Fruit fly (Drosophila melanogaster): ENCODE measurements around the gene CG8132.

The CG8132 gene

dm6 chr3R:9411928-9412640, 10.8 kb downstream of the CG8132 start, which contains the start of the genes Task7 and alpha-Man-IIa:
Gene Task7 (minus strand): TSS chr3R:9412293.
Gene alpha-Man-IIa (plus strand): TSS chr3R:9412548.
- no peak for TF ChIP-seq vri (GFP tag; optimal IDR thresholded peaks at IDR 0.05)
- TF ChIP-seq CG6854 (GFP tag; optimal IDR thresholded peaks at IDR 0.05), result no peak
- TF ChIP-seq fkh (GFP tag; optimal IDR thresholded peaks at IDR 0.05), result peak; percentile 68
- TF ChIP-seq Eip93F (GFP tag; optimal IDR thresholded peaks at IDR 0.05), result peak; percentile 12
- TF ChIP-seq CG4318 (GFP tag; optimal IDR thresholded peaks at IDR 0.05), result no peak

dm6 chr3R:9416951-9417350, 15.7 kb downstream of the CG8132 start:
- no peak for TF ChIP-seq CG11762 (GFP tag; optimal IDR thresholded peaks at IDR 0.05; ENCODE audit: insufficient read depth)
- TF ChIP-seq lz (GFP tag; optimal IDR thresholded peaks at IDR 0.05), result no peak
- TF ChIP-seq CG8632 (GFP tag; optimal IDR thresholded peaks at IDR 0.05), result no peak
- no peak for TF ChIP-seq CG34406 (GFP tag; optimal IDR thresholded peaks at IDR 0.05)
- TF ChIP-seq cyc (GFP tag; optimal IDR thresholded peaks at IDR 0.05), result no peak
- TF ChIP-seq Hr4 (GFP tag; optimal IDR thresholded peaks at IDR 0.05), result no peak
- no peak for TF ChIP-seq fd85E (GFP tag; optimal IDR thresholded peaks at IDR 0.05)
- TF ChIP-seq CG4318 (GFP tag; optimal IDR thresholded peaks at IDR 0.05), result no peak

- no peak for TF ChIP-seq CG11294 (GFP tag; IDR thresholded peaks at IDR 0.05)
- TF ChIP-seq vri (GFP tag; optimal IDR thresholded peaks at IDR 0.05), result peak; percentile 12
- TF ChIP-seq CG9139 (GFP tag; optimal IDR thresholded peaks at IDR 0.05), result peak; percentile 16
- no peak for TF ChIP-seq Smox (GFP tag; optimal IDR thresholded peaks at IDR 0.05)
- peak; percentile 80 for TF ChIP-seq Eip78C (GFP tag)
- no peak for TF ChIP-seq lz (GFP tag; optimal IDR thresholded peaks at IDR 0.05)
- peak; percentile 57 for TF ChIP-seq Blimp-1 (GFP tag; optimal IDR thresholded peaks at IDR 0.05)
- no peak for TF ChIP-seq dac (GFP tag; optimal IDR thresholded peaks at IDR 0.05)
- no peak for TF ChIP-seq CG10631 (GFP tag; optimal IDR thresholded peaks at IDR 0.05)
- TF ChIP-seq Ets21C (GFP tag; optimal IDR thresholded peaks at IDR 0.05), result no peak
- no peak for TF ChIP-seq CG8632 (GFP tag; optimal IDR thresholded peaks at IDR 0.05)
- peak; percentile 75 for TF ChIP-seq CG6854 (GFP tag; optimal IDR thresholded peaks at IDR 0.05)
- no peak for TF ChIP-seq Gug (GFP tag; IDR thresholded peaks at IDR 0.05)
- TF ChIP-seq CG11762 (GFP tag; optimal IDR thresholded peaks at IDR 0.05; ENCODE audit: insufficient read depth), result no peak
- no peak for TF ChIP-seq CG31627 (GFP tag; optimal IDR thresholded peaks at IDR 0.05)
- TF ChIP-seq fkh (GFP tag; optimal IDR thresholded peaks at IDR 0.05), result peak; percentile 39
- no peak for TF ChIP-seq CG3032 (tag; optimal IDR thresholded peaks at IDR 0.05)
- TF ChIP-seq CG6163 (GFP tag; IDR thresholded peaks at IDR 0.05), result no peak
- peak in 1 of 2 experiments; percentile 48 for TF ChIP-seq ss (GFP tag; optimal IDR thresholded peaks at IDR 0.05)
- no peak for TF ChIP-seq Lpt (GFP tag; optimal IDR thresholded peaks at IDR 0.05)
- no peak for TF ChIP-seq Ets96B (tag; optimal IDR thresholded peaks at IDR 0.05)
- no peak for TF ChIP-seq achi (GFP tag; optimal IDR thresholded peaks at IDR 0.05)
- no peak for TF ChIP-seq CG10669 (GFP tag; optimal IDR thresholded peaks at IDR 0.05)
- no peak for TF ChIP-seq CG8319 (GFP tag; optimal IDR thresholded peaks at IDR 0.05)
- no peak for TF ChIP-seq CG4318 (GFP tag; optimal IDR thresholded peaks at IDR 0.05)
- TF ChIP-seq Met (GFP tag; optimal IDR thresholded peaks at IDR 0.05), result no peak
- no peak for TF ChIP-seq Sox15 (GFP tag; optimal IDR thresholded peaks at IDR 0.05)
- no peak for TF ChIP-seq CG6792 (GFP tag; optimal IDR thresholded peaks at IDR 0.05)
- no peak for TF ChIP-seq Hr4 (GFP tag; optimal IDR thresholded peaks at IDR 0.05)
- TF ChIP-seq acj6 (GFP tag; optimal IDR thresholded peaks at IDR 0.05), result no peak
- no peak for TF ChIP-seq spab (GFP tag; optimal IDR thresholded peaks at IDR 0.05)
- no peak for TF ChIP-seq CG6276 (GFP tag; optimal IDR thresholded peaks at IDR 0.05)
- TF ChIP-seq Sox102F (GFP tag; optimal IDR thresholded peaks at IDR 0.05), result no peak
- TF ChIP-seq Eip93F (GFP tag; optimal IDR thresholded peaks at IDR 0.05), result no peak
- TF ChIP-seq salr (GFP tag; optimal IDR thresholded peaks at IDR 0.05), result no peak
- peak; percentile 53 for TF ChIP-seq fd85E (GFP tag; optimal IDR thresholded peaks at IDR 0.05)
- no peak for TF ChIP-seq eg (GFP tag; IDR thresholded peaks at IDR 0.05)
- TF ChIP-seq dsx (GFP tag; optimal IDR thresholded peaks at IDR 0.05; ENCODE audit: poor library complexity, severe bottlenecking), result no peak
- no peak for TF ChIP-seq CG15336 (GFP tag; IDR thresholded peaks at IDR 0.05)
- no peak for TF ChIP-seq OdsH (GFP tag; optimal IDR thresholded peaks at IDR 0.05)
- TF ChIP-seq svp (GFP tag), result no peak
- TF ChIP-seq CG34406 (GFP tag; optimal IDR thresholded peaks at IDR 0.05), result no peak
Observed at dm6 chr3R:9417577-9418334, 16.5 kb downstream of the CG8132 start, which contains the start of gene ps. Gene ps (plus strand): TSS chr3R:9417940.
